Fruit fly (Drosophila melanogaster): ENCODE data around the gene Trf4-1.
A peak's percentile ranks its signal among the peaks of the same experiment; 100 is the strongest.

The Trf4-1 gene

dm6 chrX:8573744-8574484 lies 13.8 kb downstream of the Trf4-1 start, which contains the start of gene CG12065 (continued):
- TF ChIP-seq CG3919 (GFP tag; optimal IDR thresholded peaks at IDR 0.05) (no peak), Sox15 (GFP tag; optimal IDR thresholded peaks at IDR 0.05) (no peak), vri (GFP tag; optimal IDR thresholded peaks at IDR 0.05) (no peak), CG11762 (GFP tag; optimal IDR thresholded peaks at IDR 0.05; ENCODE audit: insufficient read depth) (no peak), Ets21C (GFP tag; optimal IDR thresholded peaks at IDR 0.05) (no peak), CG16779 (tag; optimal IDR thresholded peaks at IDR 0.05) (peak; percentile 0), CG32006 (GFP tag; optimal IDR thresholded peaks at IDR 0.05) (peak; percentile 18), CG7368 (GFP tag; optimal IDR thresholded peaks at IDR 0.05) (no peak), CG8319 (GFP tag; optimal IDR thresholded peaks at IDR 0.05) (no peak), CG31627 (GFP tag; optimal IDR thresholded peaks at IDR 0.05) (peak; percentile 15), CG10669 (GFP tag; optimal IDR thresholded peaks at IDR 0.05) (no peak), Smox (GFP tag; optimal IDR thresholded peaks at IDR 0.05) (peak; percentile 25), CG3032 (tag; optimal IDR thresholded peaks at IDR 0.05) (no peak), cyc (GFP tag; optimal IDR thresholded peaks at IDR 0.05) (no peak), CG1621 (tag; optimal IDR thresholded peaks at IDR 0.05) (no peak), Sox14 (GFP tag; optimal IDR thresholded peaks at IDR 0.05) (no peak), fd59A (GFP tag; optimal IDR thresholded peaks at IDR 0.05) (no peak), CG8119 (GFP tag; IDR thresholded peaks at IDR 0.05) (peak; percentile 26; the same call in 1 of the 3 replicates), achi (GFP tag; optimal IDR thresholded peaks at IDR 0.05) (peak; percentile 42), Lpt (GFP tag; optimal IDR thresholded peaks at IDR 0.05) (no peak), topi (GFP tag; optimal IDR thresholded peaks at IDR 0.05) (no peak)

dm6 chrX:8574672-8575350 lies 14.7 kb downstream of the Trf4-1 start:
- TF ChIP-seq CG11294 (GFP tag; IDR thresholded peaks at IDR 0.05) (peak; percentile 26; the same call in 1 of the 2 replicates), CG6163 (GFP tag; IDR thresholded peaks at IDR 0.05) (peak; percentile 61; the same call in 2 of the 3 replicates), svp (GFP tag) (peak; percentile 74), CG4318 (GFP tag; optimal IDR thresholded peaks at IDR 0.05) (no peak), Sox15 (GFP tag; optimal IDR thresholded peaks at IDR 0.05) (peak; percentile 31), fkh (GFP tag; optimal IDR thresholded peaks at IDR 0.05) (peak; percentile 13), net (GFP tag; optimal IDR thresholded peaks at IDR 0.05) (peak; percentile 41), CG3919 (GFP tag; optimal IDR thresholded peaks at IDR 0.05) (peak; percentile 67), achi (GFP tag; optimal IDR thresholded peaks at IDR 0.05) (peak; percentile 38), Ets21C (GFP tag; optimal IDR thresholded peaks at IDR 0.05) (no peak), OdsH (GFP tag; optimal IDR thresholded peaks at IDR 0.05) (peak; percentile 60), Eip93F (GFP tag; optimal IDR thresholded peaks at IDR 0.05) (no peak), esn (GFP tag; optimal IDR thresholded peaks at IDR 0.05) (peak; percentile 75), CG16779 (tag; optimal IDR thresholded peaks at IDR 0.05) (no peak), CG8119 (GFP tag; IDR thresholded peaks at IDR 0.05) (no peak; the same call in 2 of the 3 replicates), Ets96B (tag; optimal IDR thresholded peaks at IDR 0.05) (peak; percentile 42), CG15336 (GFP tag; IDR thresholded peaks at IDR 0.05) (peak; percentile 22; the same call in 1 of the 2 replicates), Hr38 (GFP tag; optimal IDR thresholded peaks at IDR 0.05) (no peak), CG7368 (GFP tag; optimal IDR thresholded peaks at IDR 0.05) (peak; percentile 57), ss (GFP tag; optimal IDR thresholded peaks at IDR 0.05) (no peak), CG11762 (GFP tag; optimal IDR thresholded peaks at IDR 0.05; ENCODE audit: insufficient read depth) (peak; percentile 29), lz (GFP tag; optimal IDR thresholded peaks at IDR 0.05) (peak; percentile 69), Hr4 (GFP tag; optimal IDR thresholded peaks at IDR 0.05) (peak; percentile 40), CG11902 (GFP tag; optimal IDR thresholded peaks at IDR 0.05) (peak; percentile 32), CG8319 (GFP tag; optimal IDR thresholded peaks at IDR 0.05) (no peak), dsx (GFP tag; optimal IDR thresholded peaks at IDR 0.05; ENCODE audit: poor library complexity, severe bottlenecking) (peak; percentile 35), fd85E (GFP tag; optimal IDR thresholded peaks at IDR 0.05) (no peak), CG6276 (GFP tag; optimal IDR thresholded peaks at IDR 0.05) (no peak), Eip75B (GFP tag; optimal IDR thresholded peaks at IDR 0.05) (peak; percentile 66), CG6808 (GFP tag; optimal IDR thresholded peaks at IDR 0.05) (no peak), Smox (GFP tag; optimal IDR thresholded peaks at IDR 0.05) (peak; percentile 65), Hr39 (GFP tag; optimal IDR thresholded peaks at IDR 0.05) (peak; percentile 61), Sox102F (GFP tag; optimal IDR thresholded peaks at IDR 0.05) (peak; percentile 64), eg (GFP tag; IDR thresholded peaks at IDR 0.05) (peak; percentile 66; the same call in 2 of the 3 replicates), CG10631 (GFP tag; optimal IDR thresholded peaks at IDR 0.05) (peak; percentile 59), CG1621 (tag; optimal IDR thresholded peaks at IDR 0.05) (peak; percentile 4), CG3032 (tag; optimal IDR thresholded peaks at IDR 0.05) (peak; percentile 28)
